Worm (Caenorhabditis elegans) whole organism, L2 larva: ENCODE measurements around the gene C13F10.6.

Experiments
- C34F6.9 ChIP-seq: fragments of 150-350 bp; optimal IDR thresholded peaks from 2 replicates; lab custom pipeline; 2014; ENCODE audit warnings: missing biosample characterization, missing genetic modification characterization
- F13H6.1 ChIP-seq: sonication (generic microtip); optimal IDR thresholded peaks from 2 replicates; lab custom pipeline; 2016; ENCODE audit warnings: missing genetic modification characterization, missing compliant biosample characterization
- R02D3.7 ChIP-seq: fragments of 150-350 bp; optimal IDR thresholded peaks from 2 replicates; lab custom pipeline; 2014; ENCODE audit warnings: missing biosample characterization, missing genetic modification characterization
- Y55F3AM.14 ChIP-seq: fragments of 200-800 bp; sonication (Bioruptor generic); optimal IDR thresholded peaks from 2 replicates; lab custom pipeline; 2018; ENCODE audit warnings: mild to moderate bottlenecking, missing genetic modification characterization, missing compliant biosample characterization
- ZK546.5 ChIP-seq: sonication (generic microtip); optimal IDR thresholded peaks from 2 replicates; lab custom pipeline; 2017; ENCODE audit warnings: missing biosample characterization, missing genetic modification characterization
- alr-1 ChIP-seq: fragments of 150-350 bp; optimal IDR thresholded peaks from 2 replicates; lab custom pipeline; 2014; ENCODE audit warnings: missing biosample characterization, missing genetic modification characterization
- aly-2 ChIP-seq: fragments of 150-350 bp; optimal IDR thresholded peaks from 2 replicates; lab custom pipeline; 2014; ENCODE audit warnings: missing biosample characterization, missing genetic modification characterization
- ama-1 ChIP-seq: fragments of 150-350 bp; optimal IDR thresholded peaks from 2 replicates; lab custom pipeline; 2018; ENCODE audit warnings: inconsistent platforms
- blmp-1 ChIP-seq: sonication (generic microtip); optimal IDR thresholded peaks from 2 replicates; lab custom pipeline; 2017; ENCODE audit warnings: missing genetic modification characterization, mild to moderate bottlenecking, missing compliant biosample characterization, antibody characterized with exemption, moderate library complexity; ENCODE audit not compliant: insufficient read depth
- ceh-16 ChIP-seq: fragments of 150-350 bp; optimal IDR thresholded peaks from 2 replicates; lab custom pipeline; 2014; ENCODE audit warnings: missing biosample characterization, missing genetic modification characterization
- ceh-82 ChIP-seq: fragments of 150-350 bp; optimal IDR thresholded peaks from 2 replicates; lab custom pipeline; 2014; ENCODE audit warnings: missing biosample characterization, missing genetic modification characterization
- crh-2 ChIP-seq: sonication (generic microtip); optimal IDR thresholded peaks from 2 replicates; lab custom pipeline; 2017; ENCODE audit warnings: missing biosample characterization, missing genetic modification characterization
- dmd-4 ChIP-seq: sonication (generic microtip); optimal IDR thresholded peaks from 2 replicates; lab custom pipeline; 2017; ENCODE audit warnings: missing biosample characterization, missing genetic modification characterization
- egl-27 ChIP-seq: sonication (generic microtip); optimal IDR thresholded peaks from 3 replicates; lab custom pipeline; 2017; ENCODE audit warnings: missing biosample characterization, missing genetic modification reagents, missing genetic modification characterization
- elt-1 ChIP-seq: fragments of 150-350 bp; optimal IDR thresholded peaks from 2 replicates; lab custom pipeline; 2014; ENCODE audit warnings: missing biosample characterization, missing genetic modification characterization
- elt-3 ChIP-seq: sonication (generic microtip); optimal IDR thresholded peaks from 2 replicates; lab custom pipeline; 2017; ENCODE audit warnings: missing biosample characterization, missing genetic modification characterization
- fos-1 ChIP-seq: fragments of 150-350 bp; optimal IDR thresholded peaks from 2 replicates; lab custom pipeline; 2014; ENCODE audit warnings: missing biosample characterization, missing genetic modification characterization
- gmeb-1 ChIP-seq: fragments of 150-350 bp; optimal IDR thresholded peaks from 2 replicates; lab custom pipeline; 2014; ENCODE audit warnings: missing biosample characterization, missing genetic modification characterization
- lin-11 ChIP-seq: fragments of 150-350 bp; sonication (generic microtip); optimal IDR thresholded peaks from 2 replicates; lab custom pipeline; 2014; ENCODE audit warnings: missing biosample characterization, missing genetic modification characterization, inconsistent platforms, mixed read lengths
- lin-13 ChIP-seq: fragments of 150-350 bp; optimal IDR thresholded peaks from 2 replicates; lab custom pipeline; 2014; ENCODE audit warnings: missing biosample characterization, missing genetic modification reagents, missing genetic modification characterization
- lsy-2 ChIP-seq, 2 experiments: fragments of 150-350 bp in 1 of 2; sonication (generic microtip) in 1 of 2; optimal IDR thresholded peaks; 2 replicates each; lab custom pipeline; 2014 to 2017; ENCODE audit warnings: missing biosample characterization in 2 of 2, missing genetic modification characterization in 2 of 2
- mab-5 ChIP-seq: fragments of 150-350 bp; optimal IDR thresholded peaks from 2 replicates; lab custom pipeline; 2014; ENCODE audit warnings: missing biosample characterization, missing genetic modification characterization
- mbf-1 ChIP-seq: sonication (generic microtip); optimal IDR thresholded peaks from 2 replicates; lab custom pipeline; 2017; ENCODE audit warnings: missing biosample characterization, missing genetic modification characterization
- mdl-1 ChIP-seq, 2 experiments: fragments of 150-350 bp in 1 of 2; sonication (generic microtip) in 1 of 2; optimal IDR thresholded peaks; 2 replicates each; lab custom pipeline; 2017; ENCODE audit warnings: missing biosample characterization in 2 of 2, missing genetic modification characterization in 2 of 2
- nhr-10 ChIP-seq: sonication (generic microtip); optimal IDR thresholded peaks from 2 replicates; lab custom pipeline; 2017; ENCODE audit warnings: missing biosample characterization, missing genetic modification characterization
- nhr-11 ChIP-seq: fragments of 150-350 bp; optimal IDR thresholded peaks from 2 replicates; lab custom pipeline; 2014; ENCODE audit warnings: missing biosample characterization, missing genetic modification characterization
- nhr-12 ChIP-seq: fragments of 150-350 bp; optimal IDR thresholded peaks from 2 replicates; lab custom pipeline; 2014; ENCODE audit warnings: missing biosample characterization, missing genetic modification characterization
- nhr-129 ChIP-seq: fragments of 150-350 bp; optimal IDR thresholded peaks from 2 replicates; lab custom pipeline; 2014; ENCODE audit warnings: missing biosample characterization, missing genetic modification characterization
- nhr-21 ChIP-seq: fragments of 150-350 bp; optimal IDR thresholded peaks from 2 replicates; lab custom pipeline; 2014; ENCODE audit warnings: missing biosample characterization, missing genetic modification characterization
- nhr-23 ChIP-seq: fragments of 150-350 bp; optimal IDR thresholded peaks from 2 replicates; lab custom pipeline; 2014; ENCODE audit warnings: missing biosample characterization, missing genetic modification reagents, missing genetic modification characterization
- nhr-237 ChIP-seq: fragments of 150-350 bp; optimal IDR thresholded peaks from 2 replicates; lab custom pipeline; 2014; ENCODE audit warnings: missing biosample characterization, missing genetic modification characterization
- nhr-25 ChIP-seq: fragments of 150-350 bp; sonication (generic microtip); optimal IDR thresholded peaks from 3 replicates; lab custom pipeline; 2014; ENCODE audit warnings: missing biosample characterization, missing genetic modification characterization
- nhr-6 ChIP-seq: fragments of 150-350 bp; optimal IDR thresholded peaks from 2 replicates; lab custom pipeline; 2014; ENCODE audit warnings: missing biosample characterization, missing genetic modification characterization
- nhr-77 ChIP-seq: fragments of 150-350 bp; optimal IDR thresholded peaks from 2 replicates; lab custom pipeline; 2014; ENCODE audit warnings: missing biosample characterization, missing genetic modification characterization
- peb-1 ChIP-seq: fragments of 150-350 bp; optimal IDR thresholded peaks from 2 replicates; lab custom pipeline; 2014; ENCODE audit warnings: missing biosample characterization, missing genetic modification characterization
- sem-4 ChIP-seq: fragments of 150-350 bp; optimal IDR thresholded peaks from 2 replicates; lab custom pipeline; 2014; ENCODE audit warnings: missing biosample characterization, missing genetic modification reagents, missing genetic modification characterization
- sma-3 ChIP-seq: sonication (generic microtip); optimal IDR thresholded peaks from 2 replicates; lab custom pipeline; 2016; ENCODE audit warnings: missing genetic modification reagents, missing genetic modification characterization, missing compliant biosample characterization
- sma-9 ChIP-seq, 2 experiments: fragments of 150-350 bp in 1 of 2; sonication (generic microtip) in 1 of 2; optimal IDR thresholded peaks; 2 replicates each; lab custom pipeline; 2014 to 2016; ENCODE audit warnings: missing genetic modification characterization in 2 of 2, mild to moderate bottlenecking in 1 of 2, missing biosample characterization in 1 of 2, missing compliant biosample characterization in 1 of 2, missing genetic modification reagents in 1 of 2, moderate library complexity in 1 of 2
- snpc-4 ChIP-seq: fragments of 150-350 bp; optimal IDR thresholded peaks from 2 replicates; lab custom pipeline; 2014; ENCODE audit warnings: missing biosample characterization, missing genetic modification characterization
- unc-39 ChIP-seq: fragments of 150-350 bp; optimal IDR thresholded peaks from 2 replicates; lab custom pipeline; 2014; ENCODE audit warnings: missing biosample characterization, missing genetic modification characterization
- unc-55 ChIP-seq: fragments of 150-350 bp; sonication (generic microtip); optimal IDR thresholded peaks from 3 replicates; lab custom pipeline; 2014; ENCODE audit warnings: missing biosample characterization, missing genetic modification reagents, missing genetic modification characterization
- unc-62 ChIP-seq: fragments of 150-350 bp; optimal IDR thresholded peaks from 2 replicates; lab custom pipeline; 2014; ENCODE audit warnings: missing biosample characterization, missing genetic modification reagents, missing genetic modification characterization
- zag-1 ChIP-seq: fragments of 150-350 bp; optimal IDR thresholded peaks from 2 replicates; lab custom pipeline; 2014; ENCODE audit warnings: missing biosample characterization, missing genetic modification characterization
- ztf-4 ChIP-seq: fragments of 150-350 bp; optimal IDR thresholded peaks from 2 replicates; lab custom pipeline; 2014; ENCODE audit warnings: missing biosample characterization, missing genetic modification characterization

The C13F10.6 gene

DNA sequence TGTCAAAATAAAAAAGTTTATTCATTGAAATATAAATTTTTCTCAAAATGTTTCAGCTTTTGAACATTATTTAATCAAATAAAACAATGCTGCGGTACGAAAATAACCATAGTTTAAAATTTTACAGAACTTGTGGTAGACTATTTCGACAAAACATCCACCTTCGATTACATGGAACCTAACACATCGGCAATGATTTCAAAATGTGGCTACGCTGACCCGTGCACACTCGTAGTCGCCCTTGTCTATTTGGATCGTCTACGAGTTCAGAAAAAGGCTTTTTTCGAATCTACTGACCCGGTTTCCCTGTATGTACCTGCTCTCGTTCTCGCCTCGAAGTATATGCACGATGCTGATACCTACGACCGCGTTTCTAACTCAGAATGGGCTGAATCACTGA is 23.8 kb downstream of the C13F10.6 start:
- no peak for TF ChIP-seq ama-1 (lab: Kevin White, UChicago)
- no peak for TF ChIP-seq unc-39 (tag; lab: Kevin White, UChicago)
- no peak for TF ChIP-seq nhr-11 (tag; lab: Kevin White, UChicago)
- TF ChIP-seq lin-11 (tag; lab: Kevin White, UChicago), result no peak
- TF ChIP-seq R02D3.7 (tag; lab: Kevin White, UChicago), result no peak
- TF ChIP-seq C34F6.9 (tag; lab: Kevin White, UChicago), result no peak
- no peak for TF ChIP-seq elt-1 (tag; lab: Kevin White, UChicago)
- TF ChIP-seq elt-3 (tag; lab: Kevin White, UChicago), result no peak
- no peak for TF ChIP-seq nhr-10 (tag; lab: Kevin White, UChicago)
- no peak for TF ChIP-seq unc-62 (GFP tag; lab: Kevin White, UChicago)
- no peak for TF ChIP-seq sma-3 (GFP tag; lab: Kevin White, UChicago)
- no peak for TF ChIP-seq ZK546.5
- no peak for TF ChIP-seq nhr-237
- no peak for TF ChIP-seq lsy-2 (tag; optimal IDR thresholded peaks at IDR 0.05; lab: Kevin White, UChicago)
- TF ChIP-seq aly-2, result no peak
- no peak for TF ChIP-seq blmp-1 (tag; lab: Kevin White, UChicago)

DNA sequence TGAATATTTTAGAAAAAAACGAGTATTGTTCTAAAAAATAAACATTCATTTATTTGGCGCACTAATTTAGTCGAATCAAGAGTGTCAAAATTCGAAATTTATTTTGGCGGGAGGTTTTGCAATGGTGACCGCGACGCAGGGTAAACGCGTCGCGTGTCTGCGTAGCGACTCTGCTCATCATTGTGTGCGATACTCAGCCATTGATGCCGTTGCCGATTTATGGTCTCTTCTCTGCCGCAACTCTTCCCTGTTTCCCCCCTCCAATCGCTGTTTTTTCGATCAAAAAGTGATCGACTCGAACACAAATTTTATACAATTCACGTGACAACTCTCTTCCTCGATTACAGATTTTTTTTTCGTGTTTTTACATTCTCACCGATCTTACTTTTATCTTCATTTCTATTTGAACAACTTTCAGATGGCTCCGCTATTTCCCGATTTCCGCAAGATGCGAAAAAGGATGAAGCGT is 24.3 kb downstream of the C13F10.6 start, which contains the start of gene F09G2.2:
Gene F09G2.2, plus strand, starts transcription at position 419 of the 469 bp plus-strand sequence.
- TF ChIP-seq egl-27 (tag; lab: Kevin White, UChicago) (peak; percentile 78), lsy-2 (tag; optimal IDR thresholded peaks at IDR 0.05; lab: Kevin White, UChicago) (peak; percentile 73 to 92), Y55F3AM.14 (GFP tag; lab: Kevin White, UChicago) (peak; percentile 33), sma-3 (GFP tag; lab: Kevin White, UChicago) (peak; percentile 93), nhr-6 (tag; lab: Kevin White, UChicago) (peak; percentile 80), nhr-129 (tag; lab: Kevin White, UChicago) (peak; percentile 90), peb-1 (tag; lab: Kevin White, UChicago) (no peak), ama-1 (lab: Kevin White, UChicago) (peak; percentile 64), blmp-1 (tag; lab: Kevin White, UChicago) (peak; percentile 76), snpc-4 (tag; lab: Kevin White, UChicago) (peak; percentile 71), nhr-25 (peak; percentile 90), lin-11 (tag; lab: Kevin White, UChicago) (peak; percentile 90), nhr-77 (tag; lab: Kevin White, UChicago) (peak; percentile 45), mab-5 (tag; lab: Kevin White, UChicago) (peak; percentile 76), ceh-16 (peak; percentile 91), F13H6.1 (peak; percentile 89), ztf-4 (tag; lab: Kevin White, UChicago) (peak; percentile 71), C34F6.9 (tag; lab: Kevin White, UChicago) (peak; percentile 97), dmd-4 (tag; lab: Kevin White, UChicago) (no peak), nhr-12 (tag; lab: Kevin White, UChicago) (no peak), gmeb-1 (tag; lab: Kevin White, UChicago) (peak; percentile 90), nhr-10 (tag; lab: Kevin White, UChicago) (no peak), R02D3.7 (tag; lab: Kevin White, UChicago) (no peak), fos-1 (tag; lab: Kevin White, UChicago) (peak; percentile 90), sma-9 (GFP tag; optimal IDR thresholded peaks at IDR 0.05; lab: Kevin White, UChicago) (peak; percentile 93), sma-9 (tag; optimal IDR thresholded peaks at IDR 0.05; lab: Kevin White, UChicago) (no peak), crh-2 (tag; lab: Kevin White, UChicago) (peak; percentile 95), nhr-23 (no peak), alr-1 (tag; lab: Kevin White, UChicago) (no peak), unc-55 (GFP tag; lab: Kevin White, UChicago) (peak; percentile 96), lin-13 (GFP tag; lab: Kevin White, UChicago) (peak; percentile 94), mdl-1 (tag; optimal IDR thresholded peaks at IDR 0.05; lab: Kevin White, UChicago) (peak in 1 of 2 experiments; percentile 48), unc-62 (GFP tag; lab: Kevin White, UChicago) (no peak), nhr-21 (tag; lab: Kevin White, UChicago) (peak; percentile 88), sem-4 (tag; lab: Kevin White, UChicago) (peak; percentile 84), ZK546.5 (peak; percentile 31), ceh-82 (tag; lab: Kevin White, UChicago) (peak; percentile 47), mbf-1 (tag; lab: Kevin White, UChicago) (no peak), zag-1 (peak; percentile 47)
